Worm (Caenorhabditis elegans): Measurements from ENCODE around the gene efn-2.

Gene efn-2

ce11 chrIV:10571020-10571419, 5.1 kb upstream of the efn-2 start:
- TF ChIP-seq ets-7 (tag; optimal IDR thresholded peaks at IDR 0.05), result no peak
- TF ChIP-seq ama-1 (optimal IDR thresholded peaks at IDR 0.05), result no peak
- TF ChIP-seq tra-4 (tag; optimal IDR thresholded peaks at IDR 0.05), result no peak
- no peak for TF ChIP-seq aly-1 (tag; optimal IDR thresholded peaks at IDR 0.05)
- TF ChIP-seq sea-1 (GFP tag; conservative IDR thresholded peaks at IDR 0.05), result no peak
- no peak for TF ChIP-seq ceh-13 (GFP tag; optimal IDR thresholded peaks at IDR 0.05)
- no peak for TF ChIP-seq pes-1 (GFP tag; IDR thresholded peaks at IDR 0.05)
- no peak for TF ChIP-seq tbx-11 (GFP tag; IDR thresholded peaks at IDR 0.05)
- no peak for TF ChIP-seq ceh-36 (tag; optimal IDR thresholded peaks at IDR 0.05)
- TF ChIP-seq tbx-37 (GFP tag; conservative IDR thresholded peaks at IDR 0.05), result no peak
- no peak for TF ChIP-seq B0310.2 (tag; optimal IDR thresholded peaks at IDR 0.05)
- no peak for TF ChIP-seq hmbx-1 (tag; optimal IDR thresholded peaks at IDR 0.05)

ce11 chrIV:10573471-10573870, 2.7 kb upstream of the efn-2 start:
- no peak for TF ChIP-seq F13C5.2 (tag; optimal IDR thresholded peaks at IDR 0.05)
- no peak for TF ChIP-seq ama-1 (optimal IDR thresholded peaks at IDR 0.05)
- no peak for TF ChIP-seq tra-4 (tag; optimal IDR thresholded peaks at IDR 0.05)
- TF ChIP-seq ceh-13 (GFP tag; optimal IDR thresholded peaks at IDR 0.05), result no peak
- TF ChIP-seq scrt-1 (GFP tag; IDR thresholded peaks at IDR 0.05), result no peak
- no peak for TF ChIP-seq tbx-11 (GFP tag; IDR thresholded peaks at IDR 0.05)
- TF ChIP-seq aly-1 (tag; optimal IDR thresholded peaks at IDR 0.05), result no peak
- TF ChIP-seq sea-1 (GFP tag; conservative IDR thresholded peaks at IDR 0.05), result no peak
- no peak for TF ChIP-seq flt-1 (GFP tag; IDR thresholded peaks at IDR 0.05)
- TF ChIP-seq hnd-1 (tag; optimal IDR thresholded peaks at IDR 0.05), result no peak
- no peak for TF ChIP-seq hmbx-1 (tag; optimal IDR thresholded peaks at IDR 0.05)
- no peak for TF ChIP-seq pes-1 (GFP tag; IDR thresholded peaks at IDR 0.05)
- no peak for TF ChIP-seq tbx-37 (GFP tag; conservative IDR thresholded peaks at IDR 0.05)
- no peak for TF ChIP-seq B0310.2 (tag; optimal IDR thresholded peaks at IDR 0.05)
- TF ChIP-seq ets-7 (tag; optimal IDR thresholded peaks at IDR 0.05), result no peak
- TF ChIP-seq ceh-36 (tag; optimal IDR thresholded peaks at IDR 0.05), result no peak
- no peak for TF ChIP-seq hmg-4 (GFP tag; optimal IDR thresholded peaks at IDR 0.05)

- no peak for TF ChIP-seq sea-1 (GFP tag; conservative IDR thresholded peaks at IDR 0.05)
- TF ChIP-seq hnd-1 (tag; optimal IDR thresholded peaks at IDR 0.05), result no peak
- no peak for TF ChIP-seq ceh-13 (GFP tag; optimal IDR thresholded peaks at IDR 0.05)
- no peak for TF ChIP-seq hmbx-1 (tag; optimal IDR thresholded peaks at IDR 0.05)
- no peak for TF ChIP-seq flt-1 (GFP tag; IDR thresholded peaks at IDR 0.05)
- no peak for TF ChIP-seq tbx-37 (GFP tag; conservative IDR thresholded peaks at IDR 0.05)
- no peak for TF ChIP-seq B0310.2 (tag; optimal IDR thresholded peaks at IDR 0.05)
- no peak for TF ChIP-seq ama-1 (optimal IDR thresholded peaks at IDR 0.05)
- no peak for TF ChIP-seq F13C5.2 (tag; optimal IDR thresholded peaks at IDR 0.05)
- no peak for TF ChIP-seq tbx-11 (GFP tag; IDR thresholded peaks at IDR 0.05)
- no peak for TF ChIP-seq ets-7 (tag; optimal IDR thresholded peaks at IDR 0.05)
- TF ChIP-seq aly-1 (tag; optimal IDR thresholded peaks at IDR 0.05), result no peak
- no peak for TF ChIP-seq tra-4 (tag; optimal IDR thresholded peaks at IDR 0.05)
- TF ChIP-seq ceh-36 (tag; optimal IDR thresholded peaks at IDR 0.05), result no peak
- TF ChIP-seq hmg-4 (GFP tag; optimal IDR thresholded peaks at IDR 0.05), result no peak
- TF ChIP-seq pes-1 (GFP tag; IDR thresholded peaks at IDR 0.05), result no peak
- TF ChIP-seq scrt-1 (GFP tag; IDR thresholded peaks at IDR 0.05), result no peak
Observed at ce11 chrIV:10574471-10574870, 1.7 kb upstream of the efn-2 start.

ce11 chrIV:10576624-10577023, 474 bp downstream of the efn-2 start:
- no peak for TF ChIP-seq aly-1 (tag; optimal IDR thresholded peaks at IDR 0.05)
- no peak for TF ChIP-seq hmg-4 (GFP tag; optimal IDR thresholded peaks at IDR 0.05)
- no peak for TF ChIP-seq ceh-36 (tag; optimal IDR thresholded peaks at IDR 0.05)
- no peak for TF ChIP-seq ama-1 (optimal IDR thresholded peaks at IDR 0.05)
- TF ChIP-seq scrt-1 (GFP tag; IDR thresholded peaks at IDR 0.05), result no peak
- TF ChIP-seq ceh-13 (GFP tag; optimal IDR thresholded peaks at IDR 0.05), result no peak
- no peak for TF ChIP-seq hmbx-1 (tag; optimal IDR thresholded peaks at IDR 0.05)
- TF ChIP-seq ets-7 (tag; optimal IDR thresholded peaks at IDR 0.05), result no peak
- TF ChIP-seq B0310.2 (tag; optimal IDR thresholded peaks at IDR 0.05), result no peak
- TF ChIP-seq flt-1 (GFP tag; IDR thresholded peaks at IDR 0.05), result no peak
- no peak for TF ChIP-seq F13C5.2 (tag; optimal IDR thresholded peaks at IDR 0.05)
- TF ChIP-seq pes-1 (GFP tag; IDR thresholded peaks at IDR 0.05), result no peak
- TF ChIP-seq tbx-37 (GFP tag; conservative IDR thresholded peaks at IDR 0.05), result no peak

ce11 chrIV:10577600-10577999, 1.4 kb downstream of the efn-2 start:
- TF ChIP-seq pes-1 (GFP tag; IDR thresholded peaks at IDR 0.05) (no peak), ets-7 (tag; optimal IDR thresholded peaks at IDR 0.05) (no peak), ceh-36 (tag; optimal IDR thresholded peaks at IDR 0.05) (no peak), flt-1 (GFP tag; IDR thresholded peaks at IDR 0.05) (no peak), sea-1 (GFP tag; conservative IDR thresholded peaks at IDR 0.05) (no peak), B0310.2 (tag; optimal IDR thresholded peaks at IDR 0.05) (no peak), hmg-4 (GFP tag; optimal IDR thresholded peaks at IDR 0.05) (no peak), tbx-11 (GFP tag; IDR thresholded peaks at IDR 0.05) (no peak), tra-4 (tag; optimal IDR thresholded peaks at IDR 0.05) (no peak), scrt-1 (GFP tag; IDR thresholded peaks at IDR 0.05) (no peak), ceh-13 (GFP tag; optimal IDR thresholded peaks at IDR 0.05) (no peak), tbx-37 (GFP tag; conservative IDR thresholded peaks at IDR 0.05) (no peak), aly-1 (tag; optimal IDR thresholded peaks at IDR 0.05) (no peak)

ce11 chrIV:10578367-10578766, 2.2 kb downstream of the efn-2 start, which contains the start of gene lgc-43:
Gene lgc-43, plus strand, starts transcription at chrIV:10578667.
- no peak for TF ChIP-seq ets-7 (tag; optimal IDR thresholded peaks at IDR 0.05)
- no peak for TF ChIP-seq sea-1 (GFP tag; conservative IDR thresholded peaks at IDR 0.05)
- no peak for TF ChIP-seq F13C5.2 (tag; optimal IDR thresholded peaks at IDR 0.05)
- TF ChIP-seq ceh-36 (tag; optimal IDR thresholded peaks at IDR 0.05), result no peak
- TF ChIP-seq tra-4 (tag; optimal IDR thresholded peaks at IDR 0.05), result no peak

- TF ChIP-seq pes-1 (GFP tag; IDR thresholded peaks at IDR 0.05) (no peak), ets-7 (tag; optimal IDR thresholded peaks at IDR 0.05) (no peak), hmbx-1 (tag; optimal IDR thresholded peaks at IDR 0.05) (no peak), scrt-1 (GFP tag; IDR thresholded peaks at IDR 0.05) (no peak), hmg-4 (GFP tag; optimal IDR thresholded peaks at IDR 0.05) (no peak)
Observed at ce11 chrIV:10584237-10584636, 8.1 kb downstream of the efn-2 start, which contains the start of gene oac-8. Gene oac-8, plus strand, starts transcription at chrIV:10584537.
